Fruit fly (Drosophila melanogaster): ENCODE results near the gene CG32069.

- TF ChIP-seq salm (tag; optimal IDR thresholded peaks at IDR 0.05) (no peak), CG9932 (GFP tag; IDR thresholded peaks at IDR 0.05) (no peak), nom (GFP tag; optimal IDR thresholded peaks at IDR 0.05) (no peak), esg (GFP tag; conservative IDR thresholded peaks at IDR 0.05) (no peak)
Measured at dm6 chr3L:11052760-11053259, 9.6 kb downstream of the CG32069 start.
